Worm (Caenorhabditis elegans) whole organism, early embryonic: ENCODE data around the gene best-6.

Experiments used
- ama-1 ChIP-seq: fragments of 150-350 bp; optimal IDR thresholded peaks from 2 replicates; lab custom pipeline; 2014
- pes-1 ChIP-seq: fragments of 200-800 bp; sonication (Bioruptor generic); IDR thresholded peaks from 2 replicates; pipeline ENCODE4 v1.3.6; 2022; ENCODE audit warnings: missing genetic modification reagents, missing genetic modification characterization, missing compliant biosample characterization
- tra-4 ChIP-seq: sonication (generic microtip); optimal IDR thresholded peaks from 2 replicates; lab custom pipeline; 2017; ENCODE audit warnings: missing genetic modification characterization, missing compliant biosample characterization

DNA sequence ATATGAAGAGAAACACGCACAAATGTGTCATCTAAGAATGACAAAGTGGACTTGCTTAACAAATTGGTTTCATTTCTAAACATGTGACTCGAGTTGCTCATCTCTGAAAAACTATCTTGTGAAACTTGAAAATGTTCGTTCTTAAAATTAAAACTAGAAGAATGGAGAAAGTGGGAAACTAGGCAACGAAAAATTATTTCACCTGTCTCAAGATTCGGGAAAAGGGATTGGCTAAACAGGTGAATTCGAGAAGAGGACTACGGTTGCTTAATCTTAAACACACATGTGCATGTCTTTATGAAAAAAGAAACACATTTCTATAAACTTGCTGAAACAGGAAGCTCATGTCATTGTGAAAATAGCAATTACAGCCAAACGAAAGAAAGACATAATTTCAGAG, 47.9 kb downstream of the best-6 start, which contains the start of gene srz-24:
- TF ChIP-seq pes-1 (GFP tag; lab: Robert Waterston, UW) (no peak), ama-1 (lab: Kevin White, UChicago) (no peak), tra-4 (no peak)
